Worm (Caenorhabditis elegans) whole organism, early embryonic: ENCODE results near the gene abu-11.

ENCODE experiments used
- B0310.2 ChIP-seq: sonication (generic microtip); optimal IDR thresholded peaks from 2 replicates; lab custom pipeline; 2016; ENCODE audit warnings: mild to moderate bottlenecking, missing genetic modification characterization, missing compliant biosample characterization
- F13C5.2 ChIP-seq: sonication (generic microtip); optimal IDR thresholded peaks from 2 replicates; lab custom pipeline; 2017; ENCODE audit warnings: mild to moderate bottlenecking, missing genetic modification characterization, inconsistent platforms, missing compliant biosample characterization
- aly-1 ChIP-seq: sonication (generic microtip); optimal IDR thresholded peaks from 2 replicates; lab custom pipeline; 2016; ENCODE audit warnings: missing genetic modification characterization, missing compliant biosample characterization
- ama-1 ChIP-seq: fragments of 150-350 bp; optimal IDR thresholded peaks from 2 replicates; lab custom pipeline; 2014
- ceh-13 ChIP-seq: fragments of 200-800 bp; sonication (Bioruptor generic); optimal IDR thresholded peaks from 2 replicates; lab custom pipeline; 2018; ENCODE audit warnings: mild to moderate bottlenecking, missing genetic modification characterization, missing compliant biosample characterization
- ceh-36 ChIP-seq: sonication (generic microtip); optimal IDR thresholded peaks from 2 replicates; lab custom pipeline; 2016; ENCODE audit warnings: missing genetic modification characterization, inconsistent platforms, missing compliant biosample characterization
- ets-7 ChIP-seq: sonication (generic microtip); optimal IDR thresholded peaks from 2 replicates; lab custom pipeline; 2016; ENCODE audit warnings: missing genotype, missing genetic modification characterization, missing compliant biosample characterization
- flt-1 ChIP-seq: fragments of 200-800 bp; sonication (Bioruptor generic); IDR thresholded peaks from 2 replicates; pipeline ENCODE4 v1.3.6; 2022; ENCODE audit warnings: missing genetic modification characterization, missing compliant biosample characterization
- hmbx-1 ChIP-seq: sonication (generic microtip); optimal IDR thresholded peaks from 2 replicates; lab custom pipeline; 2016; ENCODE audit warnings: mild to moderate bottlenecking, missing genetic modification characterization, missing compliant biosample characterization
- hmg-4 ChIP-seq: fragments of 200-800 bp; sonication (Bioruptor generic); optimal IDR thresholded peaks from 2 replicates; lab custom pipeline; 2018; ENCODE audit warnings: mild to moderate bottlenecking, missing genetic modification characterization, missing compliant biosample characterization
- hnd-1 ChIP-seq: sonication (generic microtip); optimal IDR thresholded peaks from 2 replicates; lab custom pipeline; 2016; ENCODE audit warnings: missing genetic modification characterization, missing compliant biosample characterization
- pes-1 ChIP-seq: fragments of 200-800 bp; sonication (Bioruptor generic); IDR thresholded peaks from 2 replicates; pipeline ENCODE4 v1.3.6; 2022; ENCODE audit warnings: missing genetic modification reagents, missing genetic modification characterization, missing compliant biosample characterization
- scrt-1 ChIP-seq: fragments of 200-800 bp; sonication (Bioruptor generic); IDR thresholded peaks from 2 replicates; pipeline ENCODE4 v1.3.6; 2022; ENCODE audit warnings: missing genetic modification characterization, missing compliant biosample characterization
- sea-1 ChIP-seq: fragments of 200-800 bp; sonication (Bioruptor generic); conservative IDR thresholded peaks from 2 replicates; pipeline ENCODE4 v1.3.6; 2022; ENCODE audit warnings: missing genetic modification characterization, missing compliant biosample characterization
- tbx-11 ChIP-seq: fragments of 200-800 bp; sonication (Bioruptor generic); IDR thresholded peaks from 2 replicates; pipeline ENCODE4 v1.3.6; 2022; ENCODE audit warnings: missing genetic modification characterization, missing compliant biosample characterization
- tbx-37 ChIP-seq: fragments of 200-800 bp; sonication (Bioruptor generic); conservative IDR thresholded peaks from 2 replicates; pipeline ENCODE4 v1.3.6; 2022; ENCODE audit warnings: missing genetic modification reagents, missing genetic modification characterization, missing compliant biosample characterization
- tra-4 ChIP-seq: sonication (generic microtip); optimal IDR thresholded peaks from 2 replicates; lab custom pipeline; 2017; ENCODE audit warnings: missing genetic modification characterization, missing compliant biosample characterization

abu-11 gene

ce11 chrII:194458-194857 is at the start of gene abu-11:
TSS of gene abu-11 (minus strand) at chrII:194558.
- TF ChIP-seq tra-4, result no peak
- no peak for TF ChIP-seq pes-1
- TF ChIP-seq tbx-11 (GFP tag; lab: Robert Waterston, UW), result no peak
- no peak for TF ChIP-seq hmbx-1 (tag; lab: Kevin White, UChicago)
- TF ChIP-seq F13C5.2 (tag; lab: Kevin White, UChicago), result no peak

- TF ChIP-seq ceh-36 (tag; lab: Kevin White, UChicago) (no peak), tbx-37 (no peak), tra-4 (no peak), F13C5.2 (tag; lab: Kevin White, UChicago) (no peak), tbx-11 (GFP tag; lab: Robert Waterston, UW) (no peak), scrt-1 (GFP tag; lab: Robert Waterston, UW) (no peak), flt-1 (GFP tag; lab: Robert Waterston, UW) (no peak), B0310.2 (tag; lab: Kevin White, UChicago) (no peak), hmg-4 (GFP tag; lab: Kevin White, UChicago) (no peak), pes-1 (no peak), ama-1 (no peak), hmbx-1 (tag; lab: Kevin White, UChicago) (no peak), hnd-1 (no peak), sea-1 (GFP tag; lab: Robert Waterston, UW) (no peak), aly-1 (tag; lab: Kevin White, UChicago) (no peak), ets-7 (tag; lab: Kevin White, UChicago) (no peak), ceh-13 (GFP tag; lab: Kevin White, UChicago) (no peak)
Observed at ce11 chrII:240043-240442, 45.7 kb upstream of the abu-11 start.

- no peak for TF ChIP-seq aly-1 (tag; lab: Kevin White, UChicago)
- TF ChIP-seq ama-1, result no peak
- no peak for TF ChIP-seq sea-1 (GFP tag; lab: Robert Waterston, UW)
- no peak for TF ChIP-seq B0310.2 (tag; lab: Kevin White, UChicago)
- TF ChIP-seq flt-1 (GFP tag; lab: Robert Waterston, UW), result no peak
- no peak for TF ChIP-seq F13C5.2 (tag; lab: Kevin White, UChicago)
- TF ChIP-seq hmg-4 (GFP tag; lab: Kevin White, UChicago), result no peak
- TF ChIP-seq tbx-37, result no peak
- no peak for TF ChIP-seq pes-1
Observed at ce11 chrII:237721-238120, 43.4 kb upstream of the abu-11 start, which contains the start of gene laat-1. TSS of gene laat-1 (minus strand) at chrII:237821.

ce11 chrII:232641-233040 is 38.3 kb upstream of the abu-11 start, which contains the start of gene Y43H11AL.1:
TSS of gene Y43H11AL.1 (minus strand) at chrII:232741.
- TF ChIP-seq scrt-1 (GFP tag; lab: Robert Waterston, UW) (no peak), hmg-4 (GFP tag; lab: Kevin White, UChicago) (no peak), hnd-1 (no peak), sea-1 (GFP tag; lab: Robert Waterston, UW) (no peak), hmbx-1 (tag; lab: Kevin White, UChicago) (no peak), ceh-13 (GFP tag; lab: Kevin White, UChicago) (no peak), tra-4 (no peak)

- peak; percentile 45 for TF ChIP-seq aly-1 (tag; lab: Kevin White, UChicago)
- TF ChIP-seq pes-1, result no peak
- TF ChIP-seq hmg-4 (GFP tag; lab: Kevin White, UChicago), result peak; percentile 58
Observed at ce11 chrII:221212-221611, 26.9 kb upstream of the abu-11 start.

- TF ChIP-seq pes-1 (no peak), hmg-4 (GFP tag; lab: Kevin White, UChicago) (no peak), tbx-37 (no peak)
Observed at ce11 chrII:220602-221001, 26.2 kb upstream of the abu-11 start, which contains the start of gene ubxn-3. TSS of gene ubxn-3 (minus strand) at chrII:220667.

ce11 chrII:219846-220503 is 25.6 kb upstream of the abu-11 start:
- TF ChIP-seq hmbx-1 (tag; lab: Kevin White, UChicago) (no peak), tbx-11 (GFP tag; lab: Robert Waterston, UW) (no peak), aly-1 (tag; lab: Kevin White, UChicago) (no peak), F13C5.2 (tag; lab: Kevin White, UChicago) (no peak), hmg-4 (GFP tag; lab: Kevin White, UChicago) (no peak), tbx-37 (no peak), ama-1 (no peak), ceh-13 (GFP tag; lab: Kevin White, UChicago) (no peak), sea-1 (GFP tag; lab: Robert Waterston, UW) (no peak), pes-1 (no peak), ceh-36 (tag; lab: Kevin White, UChicago) (no peak), hnd-1 (no peak), ets-7 (tag; lab: Kevin White, UChicago) (no peak), tra-4 (no peak), flt-1 (GFP tag; lab: Robert Waterston, UW) (no peak), B0310.2 (tag; lab: Kevin White, UChicago) (no peak), scrt-1 (GFP tag; lab: Robert Waterston, UW) (no peak)

ce11 chrII:217308-217707 is 22.9 kb upstream of the abu-11 start:
- TF ChIP-seq tbx-11 (GFP tag; lab: Robert Waterston, UW) (no peak), hnd-1 (no peak), aly-1 (tag; lab: Kevin White, UChicago) (no peak), scrt-1 (GFP tag; lab: Robert Waterston, UW) (no peak), ceh-13 (GFP tag; lab: Kevin White, UChicago) (no peak), B0310.2 (tag; lab: Kevin White, UChicago) (no peak), F13C5.2 (tag; lab: Kevin White, UChicago) (no peak), ceh-36 (tag; lab: Kevin White, UChicago) (no peak), ama-1 (no peak), ets-7 (tag; lab: Kevin White, UChicago) (no peak), tbx-37 (no peak), sea-1 (GFP tag; lab: Robert Waterston, UW) (no peak), hmg-4 (GFP tag; lab: Kevin White, UChicago) (no peak), flt-1 (GFP tag; lab: Robert Waterston, UW) (no peak), hmbx-1 (tag; lab: Kevin White, UChicago) (no peak)
